Worm (Caenorhabditis elegans) whole organism, L4/young adult: ENCODE results near the gene F53A9.7.

Source experiments
- W03F9.2 ChIP-seq: fragments of 150-350 bp; optimal IDR thresholded peaks from 2 replicates; lab custom pipeline; 2014; ENCODE audit warnings: missing biosample characterization, missing genetic modification characterization
- dao-5 ChIP-seq: sonication (generic microtip); optimal IDR thresholded peaks from 2 replicates; lab custom pipeline; 2016; ENCODE audit warnings: missing genotype, missing genetic modification characterization, moderate library complexity, missing compliant biosample characterization
- him-1 ChIP-seq: sonication (generic microtip); optimal IDR thresholded peaks from 2 replicates; lab custom pipeline; 2016; ENCODE audit warnings: missing genotype, missing genetic modification reagents, missing genetic modification characterization, missing compliant biosample characterization

The F53A9.7 gene

DNA sequence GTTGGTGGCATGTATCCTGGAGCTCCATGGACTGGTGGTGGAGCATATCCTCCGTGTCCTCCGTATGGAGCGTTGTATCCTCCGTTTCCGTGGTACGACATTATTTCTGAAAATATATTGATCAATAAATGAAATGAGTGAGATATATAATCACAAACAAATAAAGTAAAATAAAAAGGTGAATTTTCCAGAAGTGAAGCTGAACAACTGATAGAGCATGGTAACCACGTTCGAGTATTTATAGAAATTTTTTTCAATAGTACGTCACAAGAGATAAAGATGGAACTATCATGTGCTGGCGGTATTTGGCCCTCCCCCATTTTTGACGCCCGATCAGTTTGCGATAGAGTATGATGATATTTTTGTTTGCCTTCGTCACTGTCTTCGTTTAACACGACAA lies at the start of gene F53A9.7:
F53A9.7 (minus strand) TSS at position 101 of the 400 bp plus-strand sequence.
- TF ChIP-seq W03F9.2 (no peak), dao-5 (tag; lab: Kevin White, UChicago) (no peak), him-1 (tag; lab: Kevin White, UChicago) (no peak)

DNA sequence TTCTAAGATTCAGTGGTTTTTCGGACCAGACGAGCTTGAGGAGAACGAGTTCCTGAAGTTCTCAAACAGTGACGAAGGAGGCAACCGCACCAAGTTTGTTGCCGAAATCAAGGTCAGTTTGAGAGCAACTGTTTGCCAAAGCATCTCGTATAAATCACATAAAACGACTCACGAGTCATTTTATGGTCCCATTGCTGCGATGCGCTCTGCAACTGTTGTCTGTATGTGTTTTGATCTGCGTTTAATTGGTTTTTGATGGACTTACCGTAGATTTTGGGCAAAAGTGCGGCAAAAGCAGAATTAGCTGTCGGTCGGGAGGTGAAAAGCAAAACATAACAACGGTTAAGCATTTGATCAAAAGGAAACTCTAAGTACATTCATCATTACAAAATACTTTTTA lies 47.3 kb upstream of the F53A9.7 start:
- TF ChIP-seq him-1 (tag; lab: Kevin White, UChicago) (no peak), W03F9.2 (no peak), dao-5 (tag; lab: Kevin White, UChicago) (no peak)

DNA sequence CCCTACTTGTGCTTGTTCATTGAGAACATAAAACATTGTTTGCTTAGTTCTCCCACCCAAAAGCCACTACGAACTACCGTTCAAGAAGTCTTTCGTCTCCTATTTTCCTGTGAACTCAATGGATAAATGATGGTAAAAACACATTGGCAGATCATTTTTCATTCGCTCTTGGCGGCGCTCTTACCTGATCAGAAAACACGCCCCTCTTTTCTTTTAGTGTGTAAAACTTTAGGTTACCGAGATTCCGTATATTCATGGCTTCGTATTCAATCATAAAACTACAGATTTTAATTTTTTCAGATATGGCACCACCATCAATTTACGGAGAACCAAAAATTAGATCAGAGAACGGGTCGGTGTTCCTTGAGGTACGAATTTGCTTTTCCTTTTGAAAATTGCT lies 46.9 kb upstream of the F53A9.7 start, which contains the start of gene zig-12:
zig-12 (plus strand) TSS at position 301 of the 400 bp plus-strand sequence.
- TF ChIP-seq dao-5 (tag; lab: Kevin White, UChicago) (no peak), him-1 (tag; lab: Kevin White, UChicago) (no peak), W03F9.2 (no peak)

DNA sequence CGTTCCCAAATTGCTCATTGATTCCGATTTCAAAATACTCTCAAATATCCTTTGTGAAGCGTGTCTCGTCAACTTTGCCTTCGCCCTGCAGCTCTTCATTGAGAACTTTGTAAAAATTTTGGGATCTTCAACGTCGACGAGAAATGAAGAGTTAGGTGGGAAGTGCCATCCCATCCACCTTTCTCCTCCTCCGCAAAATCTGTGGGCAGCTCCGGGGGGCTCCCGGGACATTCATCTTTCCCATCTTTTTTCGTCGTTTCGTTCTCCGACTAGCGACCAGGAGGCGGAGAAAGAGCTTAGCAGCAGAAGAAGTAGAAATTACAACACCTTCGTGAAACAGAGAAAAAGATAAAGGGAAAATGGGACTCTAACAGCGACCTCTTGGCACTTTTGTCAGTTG lies 46.2 kb upstream of the F53A9.7 start:
- TF ChIP-seq W03F9.2 (no peak), dao-5 (tag; lab: Kevin White, UChicago) (no peak), him-1 (tag; lab: Kevin White, UChicago) (no peak)

DNA sequence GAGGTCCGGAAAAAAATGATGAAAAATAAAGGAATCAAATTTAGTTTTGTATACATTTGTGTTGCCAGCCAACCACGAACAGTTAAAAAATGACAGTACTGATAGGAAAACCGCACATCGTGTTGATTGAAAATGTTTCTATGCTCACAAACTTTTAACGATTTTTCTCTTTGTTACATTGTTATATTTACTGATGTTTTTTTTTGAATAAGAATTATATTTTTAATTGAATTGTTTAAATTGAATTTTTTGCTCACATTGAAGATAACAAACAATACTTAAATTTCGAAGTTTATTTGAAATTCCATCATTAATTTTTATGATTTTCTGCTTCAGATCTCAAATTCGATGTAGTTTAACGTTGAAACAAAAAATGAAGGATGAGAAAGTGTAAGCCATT lies 44.8 kb upstream of the F53A9.7 start, which contains the start of gene M02D8.5:
M02D8.5 (minus strand) TSS at position 101 of the 400 bp plus-strand sequence.
- TF ChIP-seq him-1 (tag; lab: Kevin White, UChicago) (no peak), dao-5 (tag; lab: Kevin White, UChicago) (no peak), W03F9.2 (no peak)

ce11 chrX:8761060-8761459 lies 44.3 kb upstream of the F53A9.7 start:
- TF ChIP-seq him-1 (tag; lab: Kevin White, UChicago) = no peak
- TF ChIP-seq dao-5 (tag; lab: Kevin White, UChicago) = no peak
- no peak for TF ChIP-seq W03F9.2

- TF ChIP-seq dao-5 (tag; lab: Kevin White, UChicago) = no peak
- TF ChIP-seq him-1 (tag; lab: Kevin White, UChicago) = no peak
- TF ChIP-seq W03F9.2 = no peak
These were observed 39.3 kb upstream of the F53A9.7 start for ce11 chrX:8755987-8756386.

DNA sequence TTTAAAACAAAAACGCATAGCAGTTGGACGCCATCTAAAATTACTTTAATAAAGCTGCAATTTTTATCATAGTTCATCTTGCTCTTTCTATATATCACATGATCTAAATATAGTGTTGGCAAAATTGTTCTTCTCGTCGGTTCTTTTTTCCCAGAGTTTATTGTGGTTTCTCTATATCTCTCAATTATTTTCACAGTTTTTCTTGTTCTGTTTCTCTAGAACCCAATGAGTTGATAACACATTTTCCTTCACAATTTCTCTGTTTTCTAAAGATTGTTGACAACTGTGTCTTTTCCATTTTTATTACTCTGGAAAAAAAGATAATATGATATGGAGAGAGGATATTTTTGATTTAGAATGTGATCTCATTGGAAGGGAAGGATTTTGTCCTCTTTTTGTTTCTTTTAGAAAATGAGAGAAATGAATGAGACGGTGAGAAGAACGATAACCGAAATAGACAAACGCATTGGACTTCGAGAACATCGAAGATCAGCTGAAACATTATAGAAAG lies 37.6 kb upstream of the F53A9.7 start:
- TF ChIP-seq W03F9.2 (no peak), him-1 (tag; lab: Kevin White, UChicago) (no peak), dao-5 (tag; lab: Kevin White, UChicago) (no peak)

ce11 chrX:8752546-8752945 lies 35.8 kb upstream of the F53A9.7 start:
- TF ChIP-seq dao-5 (tag; lab: Kevin White, UChicago) = no peak
- no peak for TF ChIP-seq W03F9.2
- TF ChIP-seq him-1 (tag; lab: Kevin White, UChicago) = no peak

- TF ChIP-seq dao-5 (tag; lab: Kevin White, UChicago) (no peak), W03F9.2 (no peak), him-1 (tag; lab: Kevin White, UChicago) (no peak)
These were observed 33.9 kb upstream of the F53A9.7 start, which contains the start of gene asns-2 for ce11 chrX:8750660-8751059. Gene asns-2 (minus strand): TSS chrX:8750941.

ce11 chrX:8750209-8750608 lies 33.5 kb upstream of the F53A9.7 start:
- no peak for TF ChIP-seq dao-5 (tag; lab: Kevin White, UChicago)
- no peak for TF ChIP-seq W03F9.2
- TF ChIP-seq him-1 (tag; lab: Kevin White, UChicago) = no peak

- TF ChIP-seq dao-5 (tag; lab: Kevin White, UChicago) = no peak
These were observed 28.8 kb upstream of the F53A9.7 start for ce11 chrX:8745524-8745923.

DNA sequence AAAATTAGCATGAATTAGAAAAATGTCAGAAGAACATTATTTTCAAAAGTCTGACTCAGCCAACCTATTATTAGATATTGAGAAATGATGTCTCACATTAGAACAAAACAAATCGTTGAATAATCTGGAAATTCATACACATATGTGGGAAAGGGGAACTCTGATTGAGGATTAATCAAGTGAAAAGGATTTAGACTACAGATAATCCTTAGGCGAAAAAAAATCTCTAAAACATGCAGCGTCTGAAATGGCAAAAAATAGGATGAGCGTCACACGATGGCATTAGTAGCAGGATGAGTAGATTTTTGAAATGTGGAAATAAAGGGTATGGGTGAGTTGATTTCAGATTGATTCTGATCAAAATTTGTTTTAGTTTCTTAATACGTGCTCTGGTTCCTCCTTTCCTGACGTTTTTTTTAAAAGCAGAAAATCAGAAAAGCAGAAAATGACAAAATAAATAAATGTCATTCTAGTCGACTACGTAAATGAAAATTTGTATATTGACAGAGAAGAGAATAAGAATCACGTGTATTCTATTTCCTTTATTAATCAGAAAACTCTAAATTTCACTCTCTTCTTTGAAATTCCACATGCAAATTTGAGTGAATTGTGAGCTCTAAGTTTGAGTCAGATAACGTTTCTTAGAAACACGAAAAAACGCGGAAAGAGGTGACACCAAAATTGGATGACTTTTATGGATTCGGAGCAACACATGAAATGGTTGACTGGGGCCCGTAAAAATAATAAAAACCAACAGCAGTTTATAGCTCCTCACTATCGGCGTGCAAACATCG lies 27.7 kb upstream of the F53A9.7 start:
- no peak for TF ChIP-seq him-1 (tag; lab: Kevin White, UChicago)
- TF ChIP-seq W03F9.2 = no peak
- TF ChIP-seq dao-5 (tag; lab: Kevin White, UChicago) = no peak

DNA sequence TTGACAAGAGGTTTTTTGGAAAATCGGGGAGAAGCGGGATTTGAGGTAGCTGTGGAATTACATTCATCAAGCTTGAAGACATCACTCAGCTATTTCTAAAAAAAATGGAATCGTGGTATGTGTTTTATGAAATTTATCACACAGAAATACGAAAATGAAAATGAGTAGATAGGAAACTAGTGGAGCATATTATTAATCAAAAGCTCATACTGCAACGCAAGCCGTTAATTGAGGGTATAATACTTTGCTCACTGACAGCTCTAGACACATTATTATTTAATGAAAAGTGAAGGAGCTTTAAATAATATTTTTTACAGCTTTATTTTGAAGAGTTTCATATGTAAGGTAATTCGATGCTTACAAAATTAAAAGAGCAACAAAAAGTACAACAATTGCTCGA lies 26.2 kb upstream of the F53A9.7 start, which contains the start of gene M02D8.7:
M02D8.7 (minus strand) TSS at position 101 of the 400 bp plus-strand sequence.
- TF ChIP-seq dao-5 (tag; lab: Kevin White, UChicago) (no peak), W03F9.2 (no peak), him-1 (tag; lab: Kevin White, UChicago) (no peak)
